Worm (Caenorhabditis elegans) whole organism, young adult: Measurements from ENCODE around the gene Y45F3A.1.

Experiments used
- C17E4.6 ChIP-seq: fragments of 200-800 bp; sonication (Bioruptor generic); IDR thresholded peaks from 2 replicates; pipeline ENCODE4 v1.3.6; 2022; ENCODE audit warnings: missing genetic modification reagents, missing genetic modification characterization, missing compliant biosample characterization
- F49E8.2 ChIP-seq: sonication (generic microtip); optimal IDR thresholded peaks from 3 replicates; lab custom pipeline; 2017; ENCODE audit warnings: missing genetic modification characterization, mild to moderate bottlenecking, missing compliant biosample characterization, antibody characterized with exemption, moderate library complexity; ENCODE audit not compliant: insufficient read depth
- ama-1 ChIP-seq, 3 experiments: fragments of 150-350 bp in 1 of 3; sonication (generic microtip) in 2 of 3; optimal IDR thresholded peaks; 2 replicates each; lab custom pipeline; 2014 to 2018; ENCODE audit warnings: missing biosample characterization in 2 of 3, missing genetic modification characterization in 2 of 3, missing genetic modification reagents in 2 of 3
- cebp-1 ChIP-seq, 2 experiments: fragments of 200-800 bp in 1 of 2; sonication (Bioruptor generic) in 1 of 2; sonication (generic microtip) in 1 of 2; IDR thresholded peaks in 1 of 2; optimal IDR thresholded peaks in 1 of 2; 2 replicates each; pipeline versions ENCODE4 v1.3.6 to Lab custom; 2017 to 2022; ENCODE audit warnings: missing compliant biosample characterization in 2 of 2, missing genetic modification characterization in 2 of 2, mild to moderate bottlenecking in 1 of 2, missing genetic modification reagents in 1 of 2, moderate library complexity in 1 of 2
- ets-4 ChIP-seq: fragments of 200-800 bp; sonication (Bioruptor generic); optimal IDR thresholded peaks from 2 replicates; lab custom pipeline; 2018; ENCODE audit warnings: mild to moderate bottlenecking, missing genetic modification characterization, missing compliant biosample characterization
- hmg-20 ChIP-seq: fragments of 200-800 bp; sonication (Bioruptor generic); IDR thresholded peaks from 2 replicates; pipeline ENCODE4 v1.3.6; 2022; ENCODE audit warnings: missing genetic modification reagents, missing genetic modification characterization, missing compliant biosample characterization
- lin-54 ChIP-seq: fragments of 200-800 bp; sonication (Bioruptor generic); optimal IDR thresholded peaks from 2 replicates; lab custom pipeline; 2018; ENCODE audit warnings: mild to moderate bottlenecking, missing genetic modification characterization, missing compliant biosample characterization
- nhr-120 ChIP-seq: fragments of 200-800 bp; sonication (Bioruptor generic); IDR thresholded peaks from 2 replicates; pipeline ENCODE4 v1.3.6; 2022; ENCODE audit warnings: missing genetic modification characterization, missing compliant biosample characterization
- nhr-80 ChIP-seq: sonication (generic microtip); optimal IDR thresholded peaks from 2 replicates; lab custom pipeline; 2016; ENCODE audit warnings: missing genetic modification characterization, missing compliant biosample characterization
- sdz-38 ChIP-seq: sonication (generic microtip); optimal IDR thresholded peaks from 2 replicates; lab custom pipeline; 2016; ENCODE audit warnings: missing genotype, missing genetic modification characterization, missing compliant biosample characterization

DNA sequence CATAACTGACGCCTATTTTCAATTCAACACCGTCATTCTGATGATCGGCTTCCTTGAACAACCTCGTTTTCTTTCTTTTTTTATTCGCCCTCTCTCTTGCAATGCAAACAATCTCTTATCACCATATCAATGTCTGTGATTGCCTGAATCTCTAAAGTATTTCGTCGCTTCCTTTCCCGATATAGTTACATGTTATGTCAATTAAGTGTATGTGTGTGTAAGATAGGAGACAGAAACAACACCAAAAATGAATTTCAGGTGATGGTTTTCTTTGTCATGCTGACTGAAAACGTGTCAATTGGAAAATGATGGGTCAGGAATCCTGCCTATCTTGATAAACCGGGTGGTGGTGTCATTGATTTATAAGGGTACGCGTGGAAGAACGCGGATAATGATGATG, 28.4 kb downstream of the Y45F3A.1 start:
- no peak for TF ChIP-seq F49E8.2
- TF ChIP-seq nhr-120 (GFP tag; lab: Robert Waterston, UW), result no peak
- no peak for TF ChIP-seq sdz-38 (tag; lab: Kevin White, UChicago)
- TF ChIP-seq cebp-1 (GFP tag; IDR thresholded peaks at IDR 0.05; lab: Robert Waterston, UW), result no peak
- peak; percentile 69 for TF ChIP-seq cebp-1 (tag; optimal IDR thresholded peaks at IDR 0.05; lab: Kevin White, UChicago)
- TF ChIP-seq lin-54 (GFP tag; lab: Kevin White, UChicago), result peak; percentile 5
- no peak for TF ChIP-seq ama-1 (optimal IDR thresholded peaks at IDR 0.05; lab: Kevin White, UChicago)
- no peak for TF ChIP-seq ama-1 (GFP tag; optimal IDR thresholded peaks at IDR 0.05; lab: Kevin White, UChicago)
- peak; percentile 35 for TF ChIP-seq ets-4 (GFP tag; lab: Kevin White, UChicago)
- peak; percentile 96 for TF ChIP-seq nhr-80
- no peak for TF ChIP-seq hmg-20 (GFP tag; lab: Robert Waterston, UW)
- TF ChIP-seq C17E4.6 (GFP tag; lab: Robert Waterston, UW), result no peak
